Fruit fly (Drosophila melanogaster) whole organism, prepupa: ENCODE measurements around the gene CG8031.

Experiments
- CG10631 ChIP-seq: fragments of 200-800 bp; sonication (Bioruptor generic); optimal IDR thresholded peaks from 2 replicates; lab custom pipeline; 2016; ENCODE audit warnings: missing biosample characterization, missing genetic modification characterization
- CG11762 ChIP-seq: fragments of 200-800 bp; sonication (Bioruptor generic); optimal IDR thresholded peaks from 3 replicates; lab custom pipeline; 2016; ENCODE audit warnings: missing biosample characterization, missing genetic modification characterization; ENCODE audit not compliant: insufficient read depth
- CG11902 ChIP-seq: fragments of 200-800 bp; sonication (Bioruptor generic); optimal IDR thresholded peaks from 3 replicates; lab custom pipeline; 2016; ENCODE audit warnings: missing biosample characterization, missing genetic modification characterization
- CG15336 ChIP-seq: fragments of 200-800 bp; sonication (Bioruptor generic); IDR thresholded peaks from 2 replicates; pipeline ENCODE4 v1.3.6; 2022; ENCODE audit warnings: missing biosample characterization, missing genetic modification characterization
- CG1621 ChIP-seq: fragments of 200-800 bp; sonication (Bioruptor generic); optimal IDR thresholded peaks from 3 replicates; lab custom pipeline; 2018; ENCODE audit warnings: missing biosample characterization, mild to moderate bottlenecking, missing genetic modification characterization
- CG3032 ChIP-seq: fragments of 200-800 bp; optimal IDR thresholded peaks from 2 replicates; lab custom pipeline; 2019; ENCODE audit warnings: missing biosample characterization, mild to moderate bottlenecking, missing genetic modification characterization, moderate library complexity
- CG32006 ChIP-seq: fragments of 200-800 bp; sonication (Bioruptor generic); optimal IDR thresholded peaks from 3 replicates; lab custom pipeline; 2017; ENCODE audit warnings: missing biosample characterization, mild to moderate bottlenecking, missing genetic modification characterization
- CG34406 ChIP-seq: fragments of 200-800 bp; sonication (Bioruptor generic); optimal IDR thresholded peaks from 3 replicates; lab custom pipeline; 2016; ENCODE audit warnings: missing biosample characterization, missing genetic modification characterization
- CG3919 ChIP-seq: fragments of 200-800 bp; sonication (Bioruptor generic); optimal IDR thresholded peaks from 3 replicates; lab custom pipeline; 2016; ENCODE audit warnings: missing biosample characterization, missing genetic modification characterization
- CG4318 ChIP-seq: fragments of 200-800 bp; sonication (Bioruptor generic); optimal IDR thresholded peaks from 3 replicates; lab custom pipeline; 2017; ENCODE audit warnings: missing biosample characterization, mild to moderate bottlenecking, missing genetic modification characterization
- CG6163 ChIP-seq: fragments of 200-800 bp; sonication (Bioruptor generic); IDR thresholded peaks from 3 replicates; pipeline ENCODE4 v1.3.6; 2022; ENCODE audit warnings: missing biosample characterization, missing genetic modification characterization
- CG6808 ChIP-seq: fragments of 200-800 bp; sonication (Bioruptor generic); optimal IDR thresholded peaks from 3 replicates; lab custom pipeline; 2017; ENCODE audit warnings: missing biosample characterization, missing genetic modification characterization, mild to moderate bottlenecking, moderate library complexity, missing genetic modification reagents
- CG8319 ChIP-seq: fragments of 200-800 bp; sonication (Bioruptor generic); optimal IDR thresholded peaks from 3 replicates; lab custom pipeline; 2016; ENCODE audit warnings: missing biosample characterization, missing genetic modification characterization
- CG8632 ChIP-seq: fragments of 200-800 bp; sonication (Bioruptor generic); optimal IDR thresholded peaks from 3 replicates; lab custom pipeline; 2016; ENCODE audit warnings: missing biosample characterization, missing genetic modification characterization
- CG9139 ChIP-seq: fragments of 200-800 bp; sonication (Bioruptor generic); optimal IDR thresholded peaks from 3 replicates; lab custom pipeline; 2017; ENCODE audit warnings: missing biosample characterization, mild to moderate bottlenecking, missing genetic modification characterization
- Eip78C ChIP-seq: fragments of 200-800 bp; sonication (Bioruptor generic); peaks from one replicate; lab custom pipeline; 2016; ENCODE audit warnings: missing biosample characterization, missing genetic modification characterization
- Eip93F ChIP-seq: fragments of 200-800 bp; sonication (Bioruptor generic); optimal IDR thresholded peaks from 2 replicates; lab custom pipeline; 2016; ENCODE audit warnings: missing biosample characterization, mild to moderate bottlenecking, missing genetic modification characterization
- Ets21C ChIP-seq: fragments of 200-800 bp; sonication (Bioruptor generic); optimal IDR thresholded peaks from 3 replicates; lab custom pipeline; 2016; ENCODE audit warnings: missing biosample characterization, missing genetic modification characterization
- Ets96B ChIP-seq: fragments of 200-800 bp; optimal IDR thresholded peaks from 2 replicates; lab custom pipeline; 2019; ENCODE audit warnings: missing biosample characterization, mild to moderate bottlenecking, missing genetic modification characterization, moderate library complexity
- Gug ChIP-seq: fragments of 200-800 bp; sonication (Bioruptor generic); IDR thresholded peaks from 2 replicates; pipeline ENCODE4 v1.3.6; 2022; ENCODE audit warnings: missing biosample characterization, missing genetic modification characterization
- Hr38 ChIP-seq: sonication (Bioruptor generic); optimal IDR thresholded peaks from 2 replicates; lab custom pipeline; 2016; ENCODE audit warnings: missing biosample characterization, missing genetic modification characterization
- Hr39 ChIP-seq: fragments of 200-800 bp; sonication (Bioruptor generic); optimal IDR thresholded peaks from 2 replicates; lab custom pipeline; 2016; ENCODE audit warnings: missing biosample characterization, missing genetic modification characterization
- Lpt ChIP-seq: fragments of 200-800 bp; sonication (Bioruptor generic); optimal IDR thresholded peaks from 3 replicates; lab custom pipeline; 2016; ENCODE audit warnings: missing biosample characterization, missing genetic modification characterization
- Met ChIP-seq: fragments of 200-800 bp; sonication (Bioruptor generic); optimal IDR thresholded peaks from 3 replicates; lab custom pipeline; 2016; ENCODE audit warnings: missing biosample characterization, missing genetic modification characterization
- Smox ChIP-seq: fragments of 200-800 bp; sonication (Bioruptor generic); optimal IDR thresholded peaks from 3 replicates; lab custom pipeline; 2016; ENCODE audit warnings: missing biosample characterization, missing genetic modification characterization
- Sox14 ChIP-seq: fragments of 200-800 bp; sonication (Bioruptor generic); optimal IDR thresholded peaks from 3 replicates; lab custom pipeline; 2016; ENCODE audit warnings: missing biosample characterization, missing genetic modification characterization
- Sox15 ChIP-seq: fragments of 200-800 bp; sonication (Bioruptor generic); optimal IDR thresholded peaks from 3 replicates; lab custom pipeline; 2016; ENCODE audit warnings: missing biosample characterization, missing genetic modification characterization
- acj6 ChIP-seq: fragments of 200-800 bp; sonication (Bioruptor generic); optimal IDR thresholded peaks from 3 replicates; lab custom pipeline; 2016; ENCODE audit warnings: missing biosample characterization, missing genetic modification characterization
- cyc ChIP-seq: fragments of 200-800 bp; sonication (Bioruptor generic); optimal IDR thresholded peaks from 3 replicates; lab custom pipeline; 2016; ENCODE audit warnings: missing biosample characterization, missing genetic modification characterization
- fd85E ChIP-seq: fragments of 200-800 bp; sonication (Bioruptor generic); optimal IDR thresholded peaks from 3 replicates; lab custom pipeline; 2016; ENCODE audit warnings: missing biosample characterization, missing genetic modification characterization
- fkh ChIP-seq: fragments of 200-800 bp; sonication (Bioruptor generic); optimal IDR thresholded peaks from 3 replicates; lab custom pipeline; 2017; ENCODE audit warnings: missing biosample characterization, mild to moderate bottlenecking, missing genetic modification characterization, moderate library complexity
- lz ChIP-seq: fragments of 200-800 bp; sonication (Bioruptor generic); optimal IDR thresholded peaks from 3 replicates; lab custom pipeline; 2016; ENCODE audit warnings: missing biosample characterization, missing genetic modification characterization
- net ChIP-seq: fragments of 200-800 bp; sonication (Bioruptor generic); optimal IDR thresholded peaks from 3 replicates; lab custom pipeline; 2016; ENCODE audit warnings: missing biosample characterization, missing genetic modification characterization
- pdm3 ChIP-seq: fragments of 200-800 bp; sonication (Bioruptor generic); optimal IDR thresholded peaks from 3 replicates; lab custom pipeline; 2016; ENCODE audit warnings: missing biosample characterization, missing genetic modification characterization
- salr ChIP-seq, 2 experiments: fragments of 200-800 bp; sonication (Bioruptor generic); optimal IDR thresholded peaks; 3 replicates each; lab custom pipeline; 2016 to 2018; ENCODE audit warnings: missing biosample characterization in 2 of 2, missing genetic modification characterization in 2 of 2, mild to moderate bottlenecking in 1 of 2
- spab ChIP-seq: fragments of 200-800 bp; sonication (Bioruptor generic); optimal IDR thresholded peaks from 2 replicates; lab custom pipeline; 2017; ENCODE audit warnings: missing biosample characterization, mild to moderate bottlenecking, missing genetic modification characterization, missing genetic modification reagents
- svp ChIP-seq: fragments of 200-800 bp; sonication (Bioruptor generic); peaks from one replicate; lab custom pipeline; 2016; ENCODE audit warnings: missing biosample characterization, missing genetic modification characterization
- topi ChIP-seq: fragments of 200-800 bp; sonication (Bioruptor generic); optimal IDR thresholded peaks from 3 replicates; lab custom pipeline; 2016; ENCODE audit warnings: missing biosample characterization, missing genetic modification characterization
- vri ChIP-seq: fragments of 200-800 bp; sonication (Bioruptor generic); optimal IDR thresholded peaks from 3 replicates; lab custom pipeline; 2016; ENCODE audit warnings: missing biosample characterization, mild to moderate bottlenecking, missing genetic modification characterization

The CG8031 gene

DNA sequence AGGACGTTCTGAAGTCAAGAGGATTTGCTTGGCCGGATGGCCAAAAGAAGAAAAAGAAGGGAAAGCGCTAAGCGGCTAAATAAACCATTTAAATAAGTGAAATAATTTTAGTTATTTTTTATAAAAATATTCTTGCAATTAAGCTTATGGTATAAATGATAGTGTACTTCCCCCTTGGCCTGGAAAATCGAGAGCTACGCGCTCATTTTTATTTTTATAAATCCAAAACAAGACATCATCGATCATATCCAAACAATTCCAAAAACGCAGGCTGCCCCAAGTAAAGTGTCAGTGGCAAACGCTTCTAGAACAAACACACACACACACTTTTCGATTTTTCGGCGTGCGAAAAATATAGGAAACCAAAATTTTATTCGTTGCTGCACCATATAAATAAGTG, 33.3 kb upstream of the CG8031 start, which contains the start of gene Hsc70-2:
Hsc70-2 (plus strand) TSS at position 301 of the 400 bp plus-strand sequence.
- TF ChIP-seq CG8632 (GFP tag; lab: Kevin White, UChicago) (no peak), Ets96B (no peak), Eip78C (GFP tag; lab: Kevin White, UChicago) (no peak), salr (GFP tag; optimal IDR thresholded peaks at IDR 0.05; lab: Kevin White, UChicago) (no peak), CG4318 (GFP tag; lab: Kevin White, UChicago) (no peak)

DNA sequence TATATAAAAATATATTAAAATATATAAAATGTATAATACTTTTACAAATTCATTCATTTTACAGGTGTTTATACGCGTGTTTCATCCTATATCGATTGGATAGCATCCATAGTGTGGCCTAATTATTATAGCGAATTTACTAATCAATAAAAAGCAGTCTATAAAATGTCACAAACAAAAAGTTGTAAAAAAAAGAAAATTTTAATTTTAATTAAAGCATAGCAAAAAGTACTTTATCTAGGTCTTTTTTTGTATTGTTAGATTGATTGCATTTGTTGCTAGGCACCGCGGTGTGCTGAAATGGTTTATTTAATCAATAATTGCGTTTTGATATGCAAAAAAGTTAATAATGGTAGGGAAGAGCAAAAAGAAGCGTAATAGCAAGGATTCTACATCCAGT, 32.7 kb upstream of the CG8031 start, which contains the start of gene CG45122:
CG45122 (plus strand) TSS at position 301 of the 400 bp plus-strand sequence.
- TF ChIP-seq net (GFP tag; lab: Kevin White, UChicago) (no peak), vri (no peak), CG15336 (GFP tag; lab: Robert Waterston, UW) (no peak), salr (GFP tag; optimal IDR thresholded peaks at IDR 0.05; lab: Kevin White, UChicago) (no peak), Hr38 (GFP tag; lab: Kevin White, UChicago) (no peak), CG11762 (GFP tag; lab: Kevin White, UChicago) (no peak), Sox15 (no peak)
- TF ChIP-seq, all 60 proteins: peak for 0

DNA sequence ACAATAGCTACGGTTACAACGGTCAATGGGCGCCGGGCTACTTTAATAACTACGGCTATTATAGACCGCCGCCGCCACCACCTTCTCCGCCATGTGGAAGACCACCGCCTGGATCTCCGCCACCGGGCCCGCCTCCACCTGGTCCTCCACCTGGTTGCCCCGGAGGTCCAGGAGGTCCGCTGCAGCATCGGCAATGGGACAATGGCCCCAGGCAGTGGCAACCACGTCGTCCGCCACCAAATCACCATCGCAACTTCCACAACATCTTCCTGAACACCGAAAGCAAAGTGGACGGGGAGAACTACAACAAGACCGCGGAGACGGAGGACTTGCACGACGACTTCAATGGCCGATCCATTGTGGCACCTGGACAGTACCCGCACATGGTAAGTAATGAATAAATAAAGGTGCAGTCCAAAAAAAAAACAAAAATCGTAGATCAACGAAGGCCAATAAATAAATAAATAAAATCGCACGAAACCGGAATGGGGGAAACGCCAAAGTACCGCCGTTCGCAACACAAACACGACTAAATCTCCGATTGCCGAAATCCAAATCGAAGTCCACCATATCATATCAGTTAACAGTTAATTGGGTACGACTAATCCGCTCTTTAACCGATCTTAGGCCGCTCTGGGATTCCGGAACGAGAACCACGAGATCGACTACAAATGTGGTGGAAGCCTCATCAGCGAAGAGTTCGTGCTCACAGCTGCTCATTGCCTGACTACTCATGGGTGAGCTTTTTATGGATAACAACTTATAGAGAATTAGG, 31.3 kb upstream of the CG8031 start, which contains the start of gene snk:
snk (minus strand) TSS at position 513 of the 775 bp plus-strand sequence.
- TF ChIP-seq vri (no peak), CG8319 (no peak), CG6808 (GFP tag; lab: Kevin White, UChicago) (no peak), Eip93F (no peak), CG8632 (GFP tag; lab: Kevin White, UChicago) (no peak), CG10631 (no peak), spab (no peak), CG32006 (GFP tag; lab: Kevin White, UChicago) (no peak), Sox14 (GFP tag; lab: Kevin White, UChicago) (no peak), CG11902 (no peak), CG11762 (GFP tag; lab: Kevin White, UChicago) (no peak), Gug (GFP tag; lab: Robert Waterston, UW) (no peak), fd85E (GFP tag; lab: Kevin White, UChicago) (no peak), Hr39 (GFP tag; lab: Kevin White, UChicago) (no peak), Ets21C (GFP tag; lab: Kevin White, UChicago) (no peak), fkh (GFP tag; lab: Kevin White, UChicago) (no peak), CG6163 (no peak)

DNA sequence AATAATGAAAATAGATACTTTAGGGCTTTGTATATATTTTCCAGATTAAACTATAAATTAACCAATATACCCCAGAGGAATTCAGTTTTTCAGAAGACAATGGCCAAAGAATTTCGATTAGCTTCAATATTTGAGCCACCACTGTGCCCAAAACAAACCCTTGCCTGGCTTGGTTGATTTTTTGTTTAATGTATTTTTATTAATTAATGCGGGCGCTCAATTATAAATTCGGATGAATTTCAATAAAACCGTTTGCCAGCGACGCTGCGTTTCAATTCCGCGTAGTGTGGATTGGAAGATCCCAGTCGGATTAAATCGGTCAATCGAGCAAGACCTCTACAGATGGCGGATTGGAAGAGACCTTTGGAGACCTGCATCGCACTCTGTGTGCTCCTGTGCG, 30.6 kb upstream of the CG8031 start, which contains the start of gene CG11670:
CG11670 (plus strand) TSS at position 301 of the 400 bp plus-strand sequence.
- no peak for TF ChIP-seq CG1621 (tag; lab: Kevin White, UChicago)
- no peak for TF ChIP-seq cyc (GFP tag; lab: Kevin White, UChicago)
- no peak for TF ChIP-seq Lpt (GFP tag; lab: Kevin White, UChicago)
- TF ChIP-seq Eip93F, result no peak
- no peak for TF ChIP-seq pdm3 (GFP tag; lab: Kevin White, UChicago)
- no peak for TF ChIP-seq CG9139 (GFP tag; lab: Kevin White, UChicago)
- TF ChIP-seq acj6 (GFP tag; lab: Kevin White, UChicago), result no peak
- TF ChIP-seq lz (GFP tag; lab: Kevin White, UChicago), result no peak
- TF ChIP-seq CG3919 (GFP tag; lab: Kevin White, UChicago), result no peak
- TF ChIP-seq CG34406 (GFP tag; lab: Kevin White, UChicago), result no peak
- no peak for TF ChIP-seq topi (GFP tag; lab: Kevin White, UChicago)
- TF ChIP-seq spab, result no peak
- no peak for TF ChIP-seq Met (GFP tag; lab: Kevin White, UChicago)
- no peak for TF ChIP-seq Ets21C (GFP tag; lab: Kevin White, UChicago)
- no peak for TF ChIP-seq svp (GFP tag; lab: Kevin White, UChicago)
- no peak for TF ChIP-seq Smox
- no peak for TF ChIP-seq fkh (GFP tag; lab: Kevin White, UChicago)
- TF ChIP-seq CG3032 (tag; lab: Kevin White, UChicago), result no peak
- TF ChIP-seq, all 60 proteins: peak for 0
